Fruit fly (Drosophila melanogaster) whole organism, prepupa: ENCODE results near the gene CG9166.

Experiments
- CG11902 ChIP-seq: fragments of 200-800 bp; sonication (Bioruptor generic); optimal IDR thresholded peaks from 3 replicates; lab custom pipeline; 2016; ENCODE audit warnings: missing biosample characterization, missing genetic modification characterization
- CG1621 ChIP-seq: fragments of 200-800 bp; sonication (Bioruptor generic); optimal IDR thresholded peaks from 3 replicates; lab custom pipeline; 2018; ENCODE audit warnings: missing biosample characterization, mild to moderate bottlenecking, missing genetic modification characterization
- Gug ChIP-seq: fragments of 200-800 bp; sonication (Bioruptor generic); IDR thresholded peaks from 2 replicates; pipeline ENCODE4 v1.3.6; 2022; ENCODE audit warnings: missing biosample characterization, missing genetic modification characterization
- Lpt ChIP-seq: fragments of 200-800 bp; sonication (Bioruptor generic); optimal IDR thresholded peaks from 3 replicates; lab custom pipeline; 2016; ENCODE audit warnings: missing biosample characterization, missing genetic modification characterization
- salr ChIP-seq, 2 experiments: fragments of 200-800 bp; sonication (Bioruptor generic); optimal IDR thresholded peaks; 3 replicates each; lab custom pipeline; 2016 to 2018; ENCODE audit warnings: missing biosample characterization in 2 of 2, missing genetic modification characterization in 2 of 2, mild to moderate bottlenecking in 1 of 2
- vri ChIP-seq: fragments of 200-800 bp; sonication (Bioruptor generic); optimal IDR thresholded peaks from 3 replicates; lab custom pipeline; 2016; ENCODE audit warnings: missing biosample characterization, mild to moderate bottlenecking, missing genetic modification characterization

DNA sequence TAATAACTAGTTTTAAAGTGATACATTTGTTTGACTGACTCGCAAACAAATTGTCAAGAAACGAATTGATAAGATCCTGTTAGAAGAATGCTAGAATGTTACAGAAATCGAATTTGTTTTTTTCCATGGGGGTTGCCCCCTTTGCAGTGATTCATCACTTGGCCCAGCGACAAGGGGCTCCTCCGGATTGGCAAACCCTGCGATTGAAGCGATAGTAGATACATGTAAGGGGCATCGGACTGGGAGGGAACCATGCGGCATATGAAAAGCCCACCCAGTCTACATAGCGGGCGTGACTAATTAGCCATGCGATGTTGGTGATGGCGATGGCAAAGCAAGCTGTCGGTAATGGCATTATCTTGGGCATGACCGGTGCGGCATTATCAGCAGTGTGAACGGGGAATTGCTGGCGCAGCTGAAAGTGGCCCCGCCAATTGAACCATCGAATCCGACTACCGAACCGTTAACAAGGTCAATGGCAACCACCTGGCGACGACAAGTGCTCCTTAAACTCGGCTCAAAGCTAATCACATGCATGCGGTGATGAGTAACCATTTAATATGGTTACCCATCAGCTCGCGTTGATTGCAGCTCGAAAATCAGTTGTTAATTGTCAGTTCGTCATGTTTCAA, 3.8 kb upstream of the CG9166 start:
- TF ChIP-seq Gug (GFP tag; lab: Robert Waterston, UW) (no peak), CG1621 (no peak), CG11902 (no peak), Lpt (GFP tag; lab: Kevin White, UChicago) (no peak), vri (no peak), salr (GFP tag; optimal IDR thresholded peaks at IDR 0.05; lab: Kevin White, UChicago) (no peak)
